Worm (Caenorhabditis elegans): ENCODE measurements around the gene K12H6.8.

ce11 chrII:2783380-2783779 lies 44.3 kb upstream of the K12H6.8 start:
- no peak for TF ChIP-seq nhr-11 (tag; optimal IDR thresholded peaks at IDR 0.05)
- no peak for TF ChIP-seq nhr-28 (tag; optimal IDR thresholded peaks at IDR 0.05)
- no peak for TF ChIP-seq madf-9 (GFP tag; conservative IDR thresholded peaks at IDR 0.05)
- TF ChIP-seq nhr-77 (tag; optimal IDR thresholded peaks at IDR 0.05) = no peak
- TF ChIP-seq dmd-8 (GFP tag; IDR thresholded peaks at IDR 0.05) = no peak
- no peak for TF ChIP-seq Y105C5A.15 (GFP tag; IDR thresholded peaks at IDR 0.05)
- TF ChIP-seq attf-4 (tag; optimal IDR thresholded peaks at IDR 0.05) = no peak

Measured in whole organism, L4 larva.